Fruit fly (Drosophila melanogaster): ENCODE measurements around the gene Uqcc1.

Uqcc1 gene

dm6 chr3L:6963792-6964487, 6.0 kb upstream of the Uqcc1 start (continued):
- peak; percentile 28; the same call in 1 of the 3 replicates for TF ChIP-seq sr (GFP tag; IDR thresholded peaks at IDR 0.05)
- peak; percentile 85 for TF ChIP-seq dmrt11E (tag; optimal IDR thresholded peaks at IDR 0.05)
- TF ChIP-seq h (optimal IDR thresholded peaks at IDR 0.05): no peak
- TF ChIP-seq CG6791 (GFP tag; IDR thresholded peaks at IDR 0.05; ENCODE audit: partially characterized antibody): no peak
- TF ChIP-seq Fer2 (tag; optimal IDR thresholded peaks at IDR 0.05): peak; percentile 48
- TF ChIP-seq Ravus (GFP tag; IDR thresholded peaks at IDR 0.05): no peak; the same call in 1 of the 2 replicates
- no peak for TF ChIP-seq chinmo (GFP tag; IDR thresholded peaks at IDR 0.05; ENCODE audit: partially characterized antibody)
- no peak for TF ChIP-seq pzg (GFP tag; optimal IDR thresholded peaks at IDR 0.05)
- TF ChIP-seq schlank (tag; optimal IDR thresholded peaks at IDR 0.05): peak; percentile 27
- TF ChIP-seq tin (GFP tag; optimal IDR thresholded peaks at IDR 0.05): peak; percentile 80
- TF ChIP-seq CG14050 (GFP tag; IDR thresholded peaks at IDR 0.05): peak; percentile 66; the same call in 2 of the 3 replicates
- peak; percentile 50 for TF ChIP-seq wdn (GFP tag; IDR thresholded peaks at IDR 0.05)
- 0 out of 2 replicates have a peak, but pooled peaks have one; percentile 57 for TF ChIP-seq CkIIα-i1 (GFP tag; IDR thresholded peaks at IDR 0.05)
- TF ChIP-seq Atf-2 (GFP tag; optimal IDR thresholded peaks at IDR 0.05): peak; percentile 75
- no peak for TF ChIP-seq Nf-YC (tag; optimal IDR thresholded peaks at IDR 0.05)
- no peak for TF ChIP-seq ato (GFP tag; IDR thresholded peaks at IDR 0.05; ENCODE audit: partially characterized antibody)
- TF ChIP-seq Xbp1 (GFP tag; optimal IDR thresholded peaks at IDR 0.05): peak; percentile 85
- peak; percentile 1 for TF ChIP-seq disco-r (GFP tag; optimal IDR thresholded peaks at IDR 0.05)
- TF ChIP-seq CG6813 (GFP tag; optimal IDR thresholded peaks at IDR 0.05): peak; percentile 73
- TF ChIP-seq CG17186 (GFP tag; optimal IDR thresholded peaks at IDR 0.05): peak; percentile 50
- peak; percentile 11; the same call in 1 of the 3 replicates for TF ChIP-seq CG34224 (GFP tag; IDR thresholded peaks at IDR 0.05; ENCODE audit: partially characterized antibody)
- TF ChIP-seq CG15269 (tag; optimal IDR thresholded peaks at IDR 0.05): peak; percentile 90
- TF ChIP-seq CG8765 (GFP tag; IDR thresholded peaks at IDR 0.05): no peak
- peak; percentile 66 for TF ChIP-seq cato (GFP tag; optimal IDR thresholded peaks at IDR 0.05; ENCODE audit: borderline replicate concordance)
- peak; percentile 19 for TF ChIP-seq tup (GFP tag; optimal IDR thresholded peaks at IDR 0.05)
- TF ChIP-seq sc (optimal IDR thresholded peaks at IDR 0.05): no peak
- peak; percentile 74 for TF ChIP-seq sc (GFP tag; optimal IDR thresholded peaks at IDR 0.05)
- peak; percentile 73 for TF ChIP-seq CG1792 (GFP tag; optimal IDR thresholded peaks at IDR 0.05)
- TF ChIP-seq CG10565 (GFP tag; optimal IDR thresholded peaks at IDR 0.05): no peak
- no peak for TF ChIP-seq ro (GFP tag; IDR thresholded peaks at IDR 0.05)
- peak; percentile 73 for TF ChIP-seq ERR (GFP tag; optimal IDR thresholded peaks at IDR 0.05)
- TF ChIP-seq lmd (GFP tag; IDR thresholded peaks at IDR 0.05): peak; percentile 81
- TF ChIP-seq CG14014 (GFP tag; IDR thresholded peaks at IDR 0.05): peak; percentile 81
- peak; percentile 35 for TF ChIP-seq p53 (GFP tag; optimal IDR thresholded peaks at IDR 0.05)
- TF ChIP-seq BtbVII (GFP tag; optimal IDR thresholded peaks at IDR 0.05): peak; percentile 73
- TF ChIP-seq sima (GFP tag; optimal IDR thresholded peaks at IDR 0.05): peak; percentile 27
- no peak for TF ChIP-seq CG42726 (GFP tag; IDR thresholded peaks at IDR 0.05; ENCODE audit: partially characterized antibody)
- peak; percentile 55; the same call in 2 of the 3 replicates for TF ChIP-seq CG2889 (GFP tag; IDR thresholded peaks at IDR 0.05)
- TF ChIP-seq Awh (GFP tag; IDR thresholded peaks at IDR 0.05): peak; percentile 65; the same call in 1 of the 2 replicates
- peak; percentile 69 for TF ChIP-seq CG2202 (tag; optimal IDR thresholded peaks at IDR 0.05)
- peak; percentile 75 for TF ChIP-seq chn (GFP tag; optimal IDR thresholded peaks at IDR 0.05)
- TF ChIP-seq CG30403 (GFP tag; optimal IDR thresholded peaks at IDR 0.05): peak; percentile 88
- TF ChIP-seq CG18262 (tag; optimal IDR thresholded peaks at IDR 0.05): peak; percentile 86
- peak; percentile 91 for TF ChIP-seq gem (tag; optimal IDR thresholded peaks at IDR 0.05)
- peak; percentile 67 for TF ChIP-seq H2.0 (GFP tag; IDR thresholded peaks at IDR 0.05)
- peak; percentile 75 for TF ChIP-seq Bteb2 (GFP tag; optimal IDR thresholded peaks at IDR 0.05)
- no peak for TF ChIP-seq Sin3A (optimal IDR thresholded peaks at IDR 0.05)
- peak; percentile 68 for TF ChIP-seq CG6683 (GFP tag; optimal IDR thresholded peaks at IDR 0.05)
- no peak for TF ChIP-seq pfk (GFP tag; optimal IDR thresholded peaks at IDR 0.05)
- 0 out of 3 replicates have a peak, but pooled peaks have one; percentile 20 for TF ChIP-seq ken (GFP tag; IDR thresholded peaks at IDR 0.05)
